Worm (Caenorhabditis elegans) whole organism, L4 larva: ENCODE measurements around the gene trx-5.

Source experiments
- ceh-28 ChIP-seq: fragments of 150-350 bp; optimal IDR thresholded peaks from 2 replicates; lab custom pipeline; 2014; ENCODE audit warnings: missing biosample characterization, missing genetic modification reagents, missing genetic modification characterization
- fos-1 ChIP-seq: fragments of 150-350 bp; optimal IDR thresholded peaks from 2 replicates; lab custom pipeline; 2014; ENCODE audit warnings: missing biosample characterization, missing genetic modification characterization
- hmg-1.1 ChIP-seq: fragments of 200-800 bp; sonication (Bioruptor generic); IDR thresholded peaks from 2 replicates; pipeline ENCODE4 v1.3.6; 2022; ENCODE audit warnings: missing genetic modification reagents, missing genetic modification characterization, missing compliant biosample characterization
- jun-1 ChIP-seq: fragments of 150-350 bp; optimal IDR thresholded peaks from 2 replicates; lab custom pipeline; 2014; ENCODE audit warnings: missing biosample characterization, missing genetic modification reagents, missing genetic modification characterization
- nhr-25 ChIP-seq: sonication (generic microtip); optimal IDR thresholded peaks from 2 replicates; lab custom pipeline; 2017; ENCODE audit warnings: missing genetic modification characterization, mild to moderate bottlenecking, missing compliant biosample characterization, antibody characterized with exemption, moderate library complexity, borderline replicate concordance; ENCODE audit not compliant: insufficient read depth
- pha-4 ChIP-seq, 2 experiments: fragments of 150-350 bp in 1 of 2; fragments of 200-800 bp in 1 of 2; sonication (Bioruptor generic) in 1 of 2; IDR thresholded peaks in 1 of 2; optimal IDR thresholded peaks in 1 of 2; 2 replicates each; pipeline versions ENCODE4 v1.3.6 to Lab custom; 2014 to 2022; ENCODE audit warnings: missing genetic modification characterization in 2 of 2, missing genetic modification reagents in 2 of 2, missing biosample characterization in 1 of 2, missing compliant biosample characterization in 1 of 2
- snpc-4 ChIP-seq: fragments of 150-350 bp; optimal IDR thresholded peaks from 2 replicates; lab custom pipeline; 2014; ENCODE audit warnings: missing biosample characterization, missing genetic modification characterization
- unc-62 ChIP-seq, 3 experiments: fragments of 150-350 bp in 1 of 3; sonication (generic microtip); optimal IDR thresholded peaks in 2 of 3; peaks in 1 of 3; 1 replicate in 1 of 3; 2 replicates in 2 of 3; lab custom pipeline; 2014 to 2017; ENCODE audit warnings: missing biosample characterization in 3 of 3, missing genetic modification characterization in 3 of 3, missing genetic modification reagents in 3 of 3, missing genotype in 1 of 3

ce11 chrV:1505995-1506394, 28.2 kb downstream of the trx-5 start, which contains the start of gene sru-28:
- no peak for TF ChIP-seq pha-4 (GFP tag; IDR thresholded peaks at IDR 0.05; lab: Robert Waterston, UW)
- no peak for TF ChIP-seq pha-4 (tag; optimal IDR thresholded peaks at IDR 0.05; lab: Kevin White, UChicago)
- no peak for TF ChIP-seq snpc-4 (tag; lab: Kevin White, UChicago)
- TF ChIP-seq ceh-28: no peak
- TF ChIP-seq unc-62 (GFP tag; optimal IDR thresholded peaks at IDR 0.05 in 1 of 2; lab: Kevin White, UChicago): no peak
- no peak for TF ChIP-seq unc-62 (tag; optimal IDR thresholded peaks at IDR 0.05; lab: Kevin White, UChicago)
- TF ChIP-seq fos-1: no peak
- TF ChIP-seq nhr-25: no peak
- TF ChIP-seq hmg-1.1 (GFP tag; lab: Robert Waterston, UW): no peak
- no peak for TF ChIP-seq jun-1
